Fruit fly (Drosophila melanogaster) whole organism, wandering third instar larva: ENCODE data around the gene CG31272.

Experiments
- brk ChIP-seq: fragments of 200-800 bp; sonication (Bioruptor generic); optimal IDR thresholded peaks from 2 replicates; lab custom pipeline; 2016; ENCODE audit warnings: missing biosample characterization, mild to moderate bottlenecking, missing genetic modification characterization
- sage ChIP-seq: fragments of 200-800 bp; sonication (Bioruptor generic); optimal IDR thresholded peaks from 2 replicates; lab custom pipeline; 2016; ENCODE audit warnings: missing biosample characterization, mild to moderate bottlenecking, missing genetic modification characterization
- usp ChIP-seq: fragments of >200 bp; optimal IDR thresholded peaks from 2 replicates; lab custom pipeline; 2017; ENCODE audit warnings: missing biosample characterization, missing genetic modification characterization

- TF ChIP-seq usp (GFP tag; lab: Kevin White, UChicago) = no peak
- TF ChIP-seq sage (GFP tag; lab: Kevin White, UChicago) = no peak
- TF ChIP-seq brk (GFP tag; lab: Kevin White, UChicago) = no peak
Measured at dm6 chr3R:10775246-10775645, 16.0 kb upstream of the CG31272 start.
